Fruit fly (Drosophila melanogaster): ENCODE results near the gene Bet3.

Bet3 gene

dm6 chr3L:9466595-9466994 lies 24.5 kb upstream of the Bet3 start:
- peak; percentile 26 for TF ChIP-seq CG17806 (tag; optimal IDR thresholded peaks at IDR 0.05)
- peak; percentile 41 for TF ChIP-seq CG14655 (GFP tag; optimal IDR thresholded peaks at IDR 0.05)
- TF ChIP-seq Ets98B (GFP tag; IDR thresholded peaks at IDR 0.05): no peak
- TF ChIP-seq CG10348 (GFP tag; IDR thresholded peaks at IDR 0.05): no peak
- no peak for TF ChIP-seq gl (tag; optimal IDR thresholded peaks at IDR 0.05)
- no peak for TF ChIP-seq Pif1B (GFP tag; optimal IDR thresholded peaks at IDR 0.05)
- no peak for TF ChIP-seq Snoo (tag; optimal IDR thresholded peaks at IDR 0.05)
- TF ChIP-seq EcR (GFP tag; optimal IDR thresholded peaks at IDR 0.05): no peak
- TF ChIP-seq CG12605 (GFP tag; IDR thresholded peaks at IDR 0.05): no peak
- no peak for TF ChIP-seq CG4496 (GFP tag; IDR thresholded peaks at IDR 0.05)
- TF ChIP-seq CG8159 (tag; optimal IDR thresholded peaks at IDR 0.05): peak; percentile 50
- peak; percentile 34 for TF ChIP-seq CG9948 (tag; optimal IDR thresholded peaks at IDR 0.05)
- no peak for TF ChIP-seq CG32121 (GFP tag; IDR thresholded peaks at IDR 0.05)
- TF ChIP-seq CG15710 (tag; optimal IDR thresholded peaks at IDR 0.05): peak; percentile 7
- TF ChIP-seq D1 (tag; optimal IDR thresholded peaks at IDR 0.05): no peak
- TF ChIP-seq rn (GFP tag; IDR thresholded peaks at IDR 0.05): no peak
- no peak for TF ChIP-seq fd96Ca (GFP tag; IDR thresholded peaks at IDR 0.05)
- no peak for TF ChIP-seq CG34367 (tag; optimal IDR thresholded peaks at IDR 0.05)
- no peak for TF ChIP-seq Pif1A (GFP tag; optimal IDR thresholded peaks at IDR 0.05)
- no peak for TF ChIP-seq CG13204 (GFP tag; optimal IDR thresholded peaks at IDR 0.05)
- TF ChIP-seq CG8301 (tag; optimal IDR thresholded peaks at IDR 0.05): peak; percentile 1

DNA sequence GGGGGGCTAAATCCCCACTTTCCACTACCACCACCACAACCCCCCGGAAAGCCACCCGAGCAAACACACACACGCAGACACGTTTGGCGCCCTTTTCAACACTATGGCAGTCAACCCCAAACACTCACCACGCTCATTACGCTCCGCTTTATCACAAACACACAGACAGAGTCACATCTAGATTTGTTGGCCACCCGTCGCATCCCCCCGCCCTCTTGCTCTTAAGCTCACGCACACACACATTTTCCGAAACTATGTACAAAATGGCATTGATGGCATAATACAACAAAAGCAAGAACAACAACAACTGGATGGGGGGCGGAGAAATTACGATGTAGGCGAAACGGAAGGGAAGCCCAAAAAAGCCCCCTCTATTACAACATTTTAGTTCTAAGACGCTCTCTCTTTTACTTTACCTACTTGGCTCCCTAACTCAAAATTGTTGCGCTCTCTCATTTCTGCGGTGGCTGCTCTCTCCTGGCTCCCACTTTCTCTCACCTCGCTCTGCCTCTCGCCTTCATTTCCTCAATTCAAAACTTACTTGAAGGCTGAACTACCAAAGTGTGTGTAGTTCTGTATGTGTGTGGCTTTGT lies 23.7 kb upstream of the Bet3 start:
- TF ChIP-seq CG10348 (GFP tag; IDR thresholded peaks at IDR 0.05): no peak
- no peak for TF ChIP-seq D1 (tag; optimal IDR thresholded peaks at IDR 0.05)
- TF ChIP-seq Ets98B (GFP tag; IDR thresholded peaks at IDR 0.05): no peak
- TF ChIP-seq fd96Ca (GFP tag; IDR thresholded peaks at IDR 0.05): no peak
- TF ChIP-seq CG34367 (tag; optimal IDR thresholded peaks at IDR 0.05): no peak
- TF ChIP-seq EcR (GFP tag; optimal IDR thresholded peaks at IDR 0.05): no peak
- TF ChIP-seq Snoo (tag; optimal IDR thresholded peaks at IDR 0.05): no peak
- no peak for TF ChIP-seq CG13204 (GFP tag; optimal IDR thresholded peaks at IDR 0.05)
- TF ChIP-seq CG8301 (tag; optimal IDR thresholded peaks at IDR 0.05): no peak
- no peak for TF ChIP-seq rn (GFP tag; IDR thresholded peaks at IDR 0.05)
- TF ChIP-seq CG17806 (tag; optimal IDR thresholded peaks at IDR 0.05): no peak

- no peak for TF ChIP-seq CG32121 (GFP tag; IDR thresholded peaks at IDR 0.05)
- TF ChIP-seq CG10348 (GFP tag; IDR thresholded peaks at IDR 0.05): no peak
- TF ChIP-seq D1 (tag; optimal IDR thresholded peaks at IDR 0.05): no peak
- peak; percentile 82 for TF ChIP-seq gl (tag; optimal IDR thresholded peaks at IDR 0.05)
- TF ChIP-seq CG12605 (GFP tag; IDR thresholded peaks at IDR 0.05): peak; percentile 58; the same call in 1 of the 2 replicates
- TF ChIP-seq CG13204 (GFP tag; optimal IDR thresholded peaks at IDR 0.05): peak; percentile 91
- TF ChIP-seq CG9948 (tag; optimal IDR thresholded peaks at IDR 0.05): peak; percentile 6
- TF ChIP-seq Pif1A (GFP tag; optimal IDR thresholded peaks at IDR 0.05): peak; percentile 17
- peak; percentile 46 for TF ChIP-seq CG17806 (tag; optimal IDR thresholded peaks at IDR 0.05)
- 0 out of 3 replicates have a peak, but pooled peaks have one; percentile 13 for TF ChIP-seq fd96Ca (GFP tag; IDR thresholded peaks at IDR 0.05)
- TF ChIP-seq CG4496 (GFP tag; IDR thresholded peaks at IDR 0.05): 0 out of 3 replicates have a peak, but pooled peaks have one; percentile 10
- no peak for TF ChIP-seq CG8301 (tag; optimal IDR thresholded peaks at IDR 0.05)
- peak; percentile 21 for TF ChIP-seq EcR (GFP tag; optimal IDR thresholded peaks at IDR 0.05)
- no peak for TF ChIP-seq CG14655 (GFP tag; optimal IDR thresholded peaks at IDR 0.05)
- peak; percentile 41 for TF ChIP-seq CG8159 (tag; optimal IDR thresholded peaks at IDR 0.05)
- peak; percentile 42 for TF ChIP-seq CG15710 (tag; optimal IDR thresholded peaks at IDR 0.05)
- TF ChIP-seq Snoo (tag; optimal IDR thresholded peaks at IDR 0.05): no peak
- no peak for TF ChIP-seq Ets98B (GFP tag; IDR thresholded peaks at IDR 0.05)
- no peak for TF ChIP-seq Pif1B (GFP tag; optimal IDR thresholded peaks at IDR 0.05)
- TF ChIP-seq rn (GFP tag; IDR thresholded peaks at IDR 0.05): no peak
- TF ChIP-seq CG34367 (tag; optimal IDR thresholded peaks at IDR 0.05): peak; percentile 54
These were observed 20.7 kb upstream of the Bet3 start for dm6 chr3L:9462794-9463193.

dm6 chr3L:9462247-9462769 lies 20.2 kb upstream of the Bet3 start:
- TF ChIP-seq CG14655 (GFP tag; optimal IDR thresholded peaks at IDR 0.05) (peak; percentile 96), Pif1B (GFP tag; optimal IDR thresholded peaks at IDR 0.05) (peak; percentile 87), CG17806 (tag; optimal IDR thresholded peaks at IDR 0.05) (peak; percentile 90), CG4496 (GFP tag; IDR thresholded peaks at IDR 0.05) (peak; percentile 92), CG32121 (GFP tag; IDR thresholded peaks at IDR 0.05) (peak; percentile 90), CG8159 (tag; optimal IDR thresholded peaks at IDR 0.05) (peak; percentile 94), rn (GFP tag; IDR thresholded peaks at IDR 0.05) (no peak), CG12605 (GFP tag; IDR thresholded peaks at IDR 0.05) (peak; percentile 66), fd96Ca (GFP tag; IDR thresholded peaks at IDR 0.05) (no peak), CG15710 (tag; optimal IDR thresholded peaks at IDR 0.05) (peak; percentile 91), gl (tag; optimal IDR thresholded peaks at IDR 0.05) (peak; percentile 62), Pif1A (GFP tag; optimal IDR thresholded peaks at IDR 0.05) (peak; percentile 94), CG13204 (GFP tag; optimal IDR thresholded peaks at IDR 0.05) (peak; percentile 49), EcR (GFP tag; optimal IDR thresholded peaks at IDR 0.05) (no peak), CG8301 (tag; optimal IDR thresholded peaks at IDR 0.05) (peak; percentile 96), CG34367 (tag; optimal IDR thresholded peaks at IDR 0.05) (peak; percentile 90), D1 (tag; optimal IDR thresholded peaks at IDR 0.05) (peak; percentile 93), Snoo (tag; optimal IDR thresholded peaks at IDR 0.05) (peak; percentile 89), CG10348 (GFP tag; IDR thresholded peaks at IDR 0.05) (peak; percentile 52; the same call in 1 of the 2 replicates), CG9948 (tag; optimal IDR thresholded peaks at IDR 0.05) (peak; percentile 88), Ets98B (GFP tag; IDR thresholded peaks at IDR 0.05) (peak; percentile 91)

dm6 chr3L:9461670-9462246 lies 19.7 kb upstream of the Bet3 start:
- peak; percentile 69; the same call in 2 of the 3 replicates for TF ChIP-seq CG4496 (GFP tag; IDR thresholded peaks at IDR 0.05)
- TF ChIP-seq CG9948 (tag; optimal IDR thresholded peaks at IDR 0.05): peak; percentile 7
- TF ChIP-seq CG34367 (tag; optimal IDR thresholded peaks at IDR 0.05): peak; percentile 36
- TF ChIP-seq CG12605 (GFP tag; IDR thresholded peaks at IDR 0.05): no peak
- TF ChIP-seq rn (GFP tag; IDR thresholded peaks at IDR 0.05): 0 out of 2 replicates have a peak, but pooled peaks have one; percentile 28
- no peak for TF ChIP-seq Ets98B (GFP tag; IDR thresholded peaks at IDR 0.05)
- TF ChIP-seq CG17806 (tag; optimal IDR thresholded peaks at IDR 0.05): peak; percentile 30
- TF ChIP-seq EcR (GFP tag; optimal IDR thresholded peaks at IDR 0.05): peak; percentile 81
- TF ChIP-seq Pif1A (GFP tag; optimal IDR thresholded peaks at IDR 0.05): no peak
- peak; percentile 36 for TF ChIP-seq CG32121 (GFP tag; IDR thresholded peaks at IDR 0.05)
- peak; percentile 47; the same call in 2 of the 3 replicates for TF ChIP-seq fd96Ca (GFP tag; IDR thresholded peaks at IDR 0.05)

Measured in whole organism, pupa.